Worm (Caenorhabditis elegans): Measurements from ENCODE around the gene lab-2.

The lab-2 gene

ce11 chrIII:7314473-7314872, 14.9 kb downstream of the lab-2 start:
- no peak for TF ChIP-seq nhr-23 (tag; optimal IDR thresholded peaks at IDR 0.05)
- no peak for TF ChIP-seq elt-3 (tag; optimal IDR thresholded peaks at IDR 0.05)
- no peak for TF ChIP-seq nhr-43 (tag; optimal IDR thresholded peaks at IDR 0.05; ENCODE audit: poor library complexity, severe bottlenecking)
- no peak for TF ChIP-seq daf-12 (tag; optimal IDR thresholded peaks at IDR 0.05)
- no peak for TF ChIP-seq mdl-1 (tag; optimal IDR thresholded peaks at IDR 0.05)
- no peak for TF ChIP-seq nhr-77 (tag; optimal IDR thresholded peaks at IDR 0.05)
- TF ChIP-seq sea-2 (GFP tag; optimal IDR thresholded peaks at IDR 0.05), result no peak
- TF ChIP-seq nhr-12 (tag; optimal IDR thresholded peaks at IDR 0.05), result no peak

ce11 chrIII:7310662-7311340, 18.6 kb downstream of the lab-2 start, which contains the start of the genes F56C9.6 and F56C9.3:
Gene F56C9.6 (minus strand): TSS chrIII:7310773.
Gene F56C9.3 (plus strand): TSS chrIII:7311290.
- no peak for TF ChIP-seq jun-1 (tag; optimal IDR thresholded peaks at IDR 0.05)
- TF ChIP-seq elt-1 (tag; optimal IDR thresholded peaks at IDR 0.05), result no peak
- no peak for TF ChIP-seq nhr-23 (tag; optimal IDR thresholded peaks at IDR 0.05)
- no peak for TF ChIP-seq ztf-4 (tag; optimal IDR thresholded peaks at IDR 0.05)
- no peak for TF ChIP-seq daf-12 (tag; optimal IDR thresholded peaks at IDR 0.05)
- TF ChIP-seq egl-5 (tag; optimal IDR thresholded peaks at IDR 0.05), result no peak
- TF ChIP-seq fkh-2 (tag; optimal IDR thresholded peaks at IDR 0.05), result no peak
- no peak for TF ChIP-seq sea-2 (GFP tag; optimal IDR thresholded peaks at IDR 0.05)
- no peak for TF ChIP-seq eor-1 (tag; optimal IDR thresholded peaks at IDR 0.05)
- no peak for TF ChIP-seq lin-15B (tag; optimal IDR thresholded peaks at IDR 0.05)
- TF ChIP-seq ama-1 (optimal IDR thresholded peaks at IDR 0.05), result no peak
- no peak for TF ChIP-seq lsy-12 (tag; optimal IDR thresholded peaks at IDR 0.05)

- TF ChIP-seq pha-4 (tag; optimal IDR thresholded peaks at IDR 0.05), result no peak
- peak; percentile 32 for TF ChIP-seq ceh-28 (tag; optimal IDR thresholded peaks at IDR 0.05)
Observed at ce11 chrIII:7308600-7309109, 20.8 kb downstream of the lab-2 start, which contains the start of gene acbp-4. Gene acbp-4 (minus strand): TSS chrIII:7309109.

ce11 chrIII:7305649-7305977, 23.8 kb downstream of the lab-2 start:
- TF ChIP-seq fos-1 (tag; optimal IDR thresholded peaks at IDR 0.05) (no peak), elt-3 (tag; optimal IDR thresholded peaks at IDR 0.05) (peak in 1 of 3 experiments; percentile 13), ceh-82 (tag; optimal IDR thresholded peaks at IDR 0.05) (no peak), nhr-43 (tag; optimal IDR thresholded peaks at IDR 0.05; ENCODE audit: poor library complexity, severe bottlenecking) (peak; percentile 43), nhr-25 (tag; optimal IDR thresholded peaks at IDR 0.05) (peak; percentile 30), nhr-23 (tag; optimal IDR thresholded peaks at IDR 0.05) (peak; percentile 33)

- no peak for TF ChIP-seq elt-2 (tag; optimal IDR thresholded peaks at IDR 0.05)
- no peak for TF ChIP-seq nhr-11 (tag; optimal IDR thresholded peaks at IDR 0.05)
- TF ChIP-seq unc-39 (tag; optimal IDR thresholded peaks at IDR 0.05), result no peak
- no peak for TF ChIP-seq mdl-1 (tag; optimal IDR thresholded peaks at IDR 0.05)
- TF ChIP-seq nhr-25 (tag; optimal IDR thresholded peaks at IDR 0.05), result no peak
- no peak for TF ChIP-seq daf-12 (tag; optimal IDR thresholded peaks at IDR 0.05)
- no peak for TF ChIP-seq lsy-12 (tag; optimal IDR thresholded peaks at IDR 0.05)
- TF ChIP-seq nhr-23 (tag; optimal IDR thresholded peaks at IDR 0.05), result peak; percentile 79
- TF ChIP-seq nfya-1 (tag; optimal IDR thresholded peaks at IDR 0.05; ENCODE audit: insufficient read depth), result peak; percentile 13
- peak; percentile 38 for TF ChIP-seq nhr-43 (tag; optimal IDR thresholded peaks at IDR 0.05; ENCODE audit: poor library complexity, severe bottlenecking)
- TF ChIP-seq snpc-4 (tag; optimal IDR thresholded peaks at IDR 0.05), result no peak
- no peak for TF ChIP-seq ceh-9 (tag; optimal IDR thresholded peaks at IDR 0.05)
- TF ChIP-seq tbx-2 (tag; optimal IDR thresholded peaks at IDR 0.05), result no peak
- no peak for TF ChIP-seq unc-62 (GFP tag; optimal IDR thresholded peaks at IDR 0.05)
- TF ChIP-seq ceh-28 (tag; optimal IDR thresholded peaks at IDR 0.05), result no peak
- no peak for TF ChIP-seq skn-1 (tag; optimal IDR thresholded peaks at IDR 0.05)
- TF ChIP-seq ceh-16 (tag; optimal IDR thresholded peaks at IDR 0.05), result no peak
- no peak for TF ChIP-seq ztf-4 (tag; optimal IDR thresholded peaks at IDR 0.05)
- peak in 1 of 3 experiments; percentile 55 for TF ChIP-seq elt-3 (tag; optimal IDR thresholded peaks at IDR 0.05)
- TF ChIP-seq nhr-237 (tag; optimal IDR thresholded peaks at IDR 0.05), result no peak
- TF ChIP-seq ceh-82 (tag; optimal IDR thresholded peaks at IDR 0.05), result no peak
- peak; percentile 35 for TF ChIP-seq elt-1 (tag; optimal IDR thresholded peaks at IDR 0.05)
- TF ChIP-seq nhr-12 (tag; optimal IDR thresholded peaks at IDR 0.05), result no peak
- no peak for TF ChIP-seq eor-1 (tag; optimal IDR thresholded peaks at IDR 0.05)
- no peak for TF ChIP-seq nhr-77 (tag; optimal IDR thresholded peaks at IDR 0.05)
- TF ChIP-seq ztf-11 (tag; optimal IDR thresholded peaks at IDR 0.05), result no peak
Observed at ce11 chrIII:7304961-7305648, 24.3 kb downstream of the lab-2 start.
